Worm (Caenorhabditis elegans) whole organism, young adult: ENCODE data around the gene Y11D7A.7.
"Not testable (repeated sequence)": the region's sequence is repeated elsewhere in the genome, so short reads cannot be mapped to it uniquely, and the experiment has no call there.

ENCODE experiments used
- B0261.1 ChIP-seq: sonication (generic microtip); optimal IDR thresholded peaks from 2 replicates; lab custom pipeline; 2016; ENCODE audit warnings: mild to moderate bottlenecking, missing genetic modification characterization, moderate library complexity, missing compliant biosample characterization
- C06A6.2 ChIP-seq: fragments of 200-800 bp; sonication (Bioruptor generic); conservative IDR thresholded peaks from 2 replicates; pipeline ENCODE4 v1.3.6; 2022; ENCODE audit warnings: missing genetic modification characterization, missing compliant biosample characterization
- D2030.7 ChIP-seq: fragments of 200-800 bp; sonication (Bioruptor generic); IDR thresholded peaks from 2 replicates; pipeline ENCODE4 v1.3.6; 2022; ENCODE audit warnings: missing genetic modification reagents, missing genetic modification characterization, missing compliant biosample characterization
- F10E7.11 ChIP-seq: sonication (generic microtip); optimal IDR thresholded peaks from 2 replicates; lab custom pipeline; 2017; ENCODE audit warnings: mild to moderate bottlenecking, missing genetic modification characterization, moderate library complexity, missing compliant biosample characterization
- F39B2.1 ChIP-seq: fragments of 200-800 bp; sonication (Bioruptor generic); IDR thresholded peaks from 2 replicates; pipeline ENCODE4 v1.3.6; 2022; ENCODE audit warnings: missing genetic modification reagents, missing genetic modification characterization, missing compliant biosample characterization
- F57A8.1 ChIP-seq: fragments of 200-800 bp; sonication (Bioruptor generic); optimal IDR thresholded peaks from 2 replicates; lab custom pipeline; 2018; ENCODE audit warnings: mild to moderate bottlenecking, missing genetic modification characterization, moderate library complexity, missing compliant biosample characterization
- K12H6.12 ChIP-seq: fragments of 200-800 bp; sonication (Bioruptor generic); optimal IDR thresholded peaks from 2 replicates; lab custom pipeline; 2018; ENCODE audit warnings: mild to moderate bottlenecking, missing genetic modification characterization, missing compliant biosample characterization
- T07F8.4 ChIP-seq: sonication (generic microtip); optimal IDR thresholded peaks from 2 replicates; lab custom pipeline; 2016; ENCODE audit warnings: mild to moderate bottlenecking, missing genetic modification characterization, moderate library complexity, missing compliant biosample characterization
- T26A5.8 ChIP-seq: sonication (generic microtip); optimal IDR thresholded peaks from 2 replicates; lab custom pipeline; 2016; ENCODE audit warnings: missing genetic modification characterization, missing compliant biosample characterization
- Y53F4B.3 ChIP-seq: fragments of 200-800 bp; sonication (Bioruptor generic); IDR thresholded peaks from 2 replicates; pipeline ENCODE4 v1.3.6; 2022; ENCODE audit warnings: missing genetic modification reagents, missing genetic modification characterization, missing compliant biosample characterization
- Y53G8AR.9 ChIP-seq: fragments of 200-800 bp; sonication (Bioruptor generic); conservative IDR thresholded peaks from 2 replicates; pipeline ENCODE4 v1.3.6; 2022; ENCODE audit warnings: missing genetic modification reagents, missing genetic modification characterization, missing compliant biosample characterization
- bed-2 ChIP-seq: fragments of 200-800 bp; sonication (Bioruptor generic); IDR thresholded peaks from 2 replicates; pipeline ENCODE4 v1.3.6; 2022; ENCODE audit warnings: missing genetic modification reagents, missing genetic modification characterization, missing compliant biosample characterization
- cebp-2 ChIP-seq: fragments of 200-800 bp; sonication (Bioruptor generic); IDR thresholded peaks from 2 replicates; pipeline ENCODE4 v1.3.6; 2022; ENCODE audit warnings: missing genetic modification characterization, missing compliant biosample characterization
- ceh-91 ChIP-seq: fragments of 200-800 bp; sonication (Bioruptor generic); IDR thresholded peaks from 2 replicates; pipeline ENCODE4 v1.3.6; 2022; ENCODE audit warnings: missing genetic modification reagents, missing genetic modification characterization, missing compliant biosample characterization
- die-1 ChIP-seq: sonication (generic microtip); optimal IDR thresholded peaks from 2 replicates; lab custom pipeline; 2016; ENCODE audit warnings: missing genotype, mild to moderate bottlenecking, missing genetic modification characterization, missing compliant biosample characterization
- dpl-1 ChIP-seq: fragments of 150-350 bp; optimal IDR thresholded peaks from 2 replicates; lab custom pipeline; 2014; ENCODE audit warnings: missing biosample characterization, missing genetic modification reagents, missing genetic modification characterization
- efl-1 ChIP-seq: fragments of 150-350 bp; optimal IDR thresholded peaks from 2 replicates; lab custom pipeline; 2014; ENCODE audit warnings: missing biosample characterization, missing genetic modification reagents, missing genetic modification characterization
- egl-18 ChIP-seq: fragments of 200-800 bp; sonication (Bioruptor generic); IDR thresholded peaks from 2 replicates; pipeline ENCODE4 v1.3.6; 2022; ENCODE audit warnings: missing genetic modification reagents, missing genetic modification characterization, missing compliant biosample characterization
- egl-44 ChIP-seq: fragments of 200-800 bp; sonication (Bioruptor generic); IDR thresholded peaks from 2 replicates; pipeline ENCODE4 v1.3.6; 2022; ENCODE audit warnings: missing genetic modification reagents, missing genetic modification characterization, missing compliant biosample characterization
- egrh-3 ChIP-seq: fragments of 200-800 bp; sonication (Bioruptor generic); IDR thresholded peaks from 2 replicates; pipeline ENCODE4 v1.3.6; 2022; ENCODE audit warnings: missing genetic modification reagents, missing genetic modification characterization, missing compliant biosample characterization
- hmg-1.2 ChIP-seq: fragments of 200-800 bp; sonication (Bioruptor generic); IDR thresholded peaks from 2 replicates; pipeline ENCODE4 v1.3.6; 2022; ENCODE audit warnings: missing genetic modification reagents, missing genetic modification characterization, missing compliant biosample characterization
- lin-54 ChIP-seq: fragments of 200-800 bp; sonication (Bioruptor generic); optimal IDR thresholded peaks from 2 replicates; lab custom pipeline; 2018; ENCODE audit warnings: mild to moderate bottlenecking, missing genetic modification characterization, missing compliant biosample characterization
- madf-10 ChIP-seq: sonication (generic microtip); optimal IDR thresholded peaks from 2 replicates; lab custom pipeline; 2016; ENCODE audit warnings: mild to moderate bottlenecking, missing genetic modification characterization, missing compliant biosample characterization
- madf-6 ChIP-seq: fragments of 200-800 bp; sonication (Bioruptor generic); IDR thresholded peaks from 2 replicates; pipeline ENCODE4 v1.3.6; 2022; ENCODE audit warnings: missing genetic modification reagents, missing genetic modification characterization, missing compliant biosample characterization
- madf-8 ChIP-seq: fragments of 200-800 bp; sonication (Bioruptor generic); conservative IDR thresholded peaks from 2 replicates; pipeline ENCODE4 v1.3.6; 2022; ENCODE audit warnings: missing genetic modification reagents, missing genetic modification characterization, missing compliant biosample characterization
- mxl-1 ChIP-seq: sonication (generic microtip); optimal IDR thresholded peaks from 2 replicates; lab custom pipeline; 2016; ENCODE audit warnings: missing genetic modification characterization, missing compliant biosample characterization
- nfyb-1 ChIP-seq: fragments of 200-800 bp; sonication (Bioruptor generic); IDR thresholded peaks from 2 replicates; pipeline ENCODE4 v1.3.6; 2022; ENCODE audit warnings: missing genetic modification reagents, missing genetic modification characterization, missing compliant biosample characterization
- nhr-120 ChIP-seq: fragments of 200-800 bp; sonication (Bioruptor generic); IDR thresholded peaks from 2 replicates; pipeline ENCODE4 v1.3.6; 2022; ENCODE audit warnings: missing genetic modification characterization, missing compliant biosample characterization
- nhr-90 ChIP-seq: sonication (generic microtip); optimal IDR thresholded peaks from 2 replicates; lab custom pipeline; 2016; ENCODE audit warnings: missing genotype, mild to moderate bottlenecking, missing genetic modification characterization, missing compliant biosample characterization
- rpc-1 ChIP-seq, 2 experiments: fragments of 150-350 bp in 1 of 2; sonication (generic microtip) in 1 of 2; optimal IDR thresholded peaks; 2 replicates each; lab custom pipeline; 2014 to 2018; ENCODE audit warnings: missing biosample characterization in 1 of 2, missing genetic modification characterization in 1 of 2, missing genetic modification reagents in 1 of 2, missing genotype in 1 of 2
- snpc-1.3 ChIP-seq: sonication (generic microtip); optimal IDR thresholded peaks from 2 replicates; lab custom pipeline; 2017; ENCODE audit warnings: missing genetic modification characterization, mild to moderate bottlenecking, missing compliant biosample characterization, antibody characterized with exemption, moderate library complexity, missing genotype, missing genetic modification reagents; ENCODE audit not compliant: insufficient read depth
- snpc-3.4 ChIP-seq: sonication (generic microtip); optimal IDR thresholded peaks from 2 replicates; lab custom pipeline; 2017; ENCODE audit warnings: missing genetic modification characterization, mild to moderate bottlenecking, missing compliant biosample characterization, antibody characterized with exemption, moderate library complexity, missing genotype, missing genetic modification reagents
- tlf-1 ChIP-seq: fragments of 200-800 bp; sonication (Bioruptor generic); optimal IDR thresholded peaks from 2 replicates; lab custom pipeline; 2018; ENCODE audit warnings: mild to moderate bottlenecking, missing genetic modification characterization, missing compliant biosample characterization
- unc-130 ChIP-seq: sonication (generic microtip); optimal IDR thresholded peaks from 2 replicates; lab custom pipeline; 2016; ENCODE audit warnings: missing genetic modification reagents, missing genetic modification characterization, missing compliant biosample characterization
- zfh-2 ChIP-seq: fragments of 200-800 bp; sonication (Bioruptor generic); conservative IDR thresholded peaks from 2 replicates; pipeline ENCODE4 v1.3.6; 2022; ENCODE audit warnings: missing genetic modification reagents, missing genetic modification characterization, missing compliant biosample characterization
- ztf-26 ChIP-seq: sonication (generic microtip); optimal IDR thresholded peaks from 2 replicates; lab custom pipeline; 2017; ENCODE audit warnings: missing genetic modification characterization, missing compliant biosample characterization
- ztf-28 ChIP-seq: fragments of 200-800 bp; sonication (Bioruptor generic); IDR thresholded peaks from 2 replicates; pipeline ENCODE4 v1.3.6; 2022; ENCODE audit warnings: missing genetic modification reagents, missing genetic modification characterization, missing compliant biosample characterization
- ztf-3 ChIP-seq: fragments of 200-800 bp; sonication (Bioruptor generic); optimal IDR thresholded peaks from 2 replicates; lab custom pipeline; 2018; ENCODE audit warnings: mild to moderate bottlenecking, missing genetic modification characterization, missing compliant biosample characterization

Y11D7A.7 gene

DNA sequence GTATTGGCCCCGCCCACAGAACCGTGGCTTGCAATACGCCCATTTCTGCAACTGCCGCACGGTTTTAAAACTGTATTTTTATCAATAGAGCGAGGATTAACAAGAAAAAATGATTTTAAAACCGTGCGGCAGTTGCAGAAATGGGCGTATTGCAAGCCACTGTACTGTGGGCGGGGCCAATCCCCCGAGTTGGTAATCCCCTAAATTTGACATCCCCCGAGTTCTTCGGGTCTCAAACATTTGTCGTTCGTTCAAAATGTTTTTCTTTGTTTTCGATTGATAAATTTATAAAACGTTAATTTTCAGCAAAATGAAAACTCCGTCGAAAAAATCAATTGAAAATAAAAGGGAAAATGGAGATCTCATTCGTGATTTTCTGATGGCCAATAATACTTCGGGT, at the start of gene Y11D7A.7:
Gene Y11D7A.7, plus strand, starts transcription at position 301 of the 400 bp plus-strand sequence.
- not testable (repeated sequence) for TF ChIP-seq T26A5.8; ceh-91 (GFP tag; lab: Robert Waterston, UW); madf-10 (tag; lab: Kevin White, UChicago)
- TF ChIP-seq, all 124 proteins: peak for 0; not testable (repeated sequence) for 124

ce11 chrIV:9199939-9200202, 49.4 kb upstream of the Y11D7A.7 start, which contains the start of gene wnk-1:
Gene wnk-1 (plus strand): TSS chrIV:9200103.
- TF ChIP-seq egl-44 (no peak), F39B2.1 (GFP tag; lab: Robert Waterston, UW) (no peak), Y53F4B.3 (GFP tag; lab: Robert Waterston, UW) (no peak), ztf-28 (GFP tag; lab: Robert Waterston, UW) (no peak), hmg-1.2 (no peak), ztf-3 (GFP tag; lab: Kevin White, UChicago) (no peak)
- TF ChIP-seq, all 124 proteins: peak for 0

DNA sequence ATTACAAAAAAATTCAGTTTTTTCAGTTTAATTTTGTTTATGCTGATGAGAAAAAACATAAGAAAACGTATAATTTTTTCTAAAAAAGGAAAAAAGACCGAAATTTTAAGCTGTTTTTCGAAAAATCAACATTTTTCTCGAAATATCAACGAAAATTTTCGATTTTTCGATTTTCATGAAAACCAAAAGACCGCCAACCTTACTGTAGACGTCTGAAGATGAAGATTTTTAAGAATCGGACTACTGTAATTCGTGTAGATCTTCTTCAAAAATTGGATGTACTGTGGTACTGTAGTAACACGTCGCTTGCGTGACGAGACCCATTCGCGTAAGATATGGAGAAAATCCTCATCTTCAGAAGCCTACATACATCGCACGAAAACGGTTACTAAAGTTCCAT, 38.5 kb upstream of the Y11D7A.7 start:
- 0 out of 2 replicates have a peak, but pooled peaks have one; percentile 25 for TF ChIP-seq nfyb-1 (GFP tag; lab: Robert Waterston, UW)
- TF ChIP-seq bed-2 (GFP tag; lab: Robert Waterston, UW): no peak
- no peak for TF ChIP-seq D2030.7 (GFP tag; lab: Robert Waterston, UW)
- TF ChIP-seq Y53G8AR.9: no peak
- TF ChIP-seq B0261.1: no peak
- TF ChIP-seq F57A8.1 (GFP tag; lab: Kevin White, UChicago): no peak
- no peak for TF ChIP-seq unc-130 (GFP tag; lab: Kevin White, UChicago)

DNA sequence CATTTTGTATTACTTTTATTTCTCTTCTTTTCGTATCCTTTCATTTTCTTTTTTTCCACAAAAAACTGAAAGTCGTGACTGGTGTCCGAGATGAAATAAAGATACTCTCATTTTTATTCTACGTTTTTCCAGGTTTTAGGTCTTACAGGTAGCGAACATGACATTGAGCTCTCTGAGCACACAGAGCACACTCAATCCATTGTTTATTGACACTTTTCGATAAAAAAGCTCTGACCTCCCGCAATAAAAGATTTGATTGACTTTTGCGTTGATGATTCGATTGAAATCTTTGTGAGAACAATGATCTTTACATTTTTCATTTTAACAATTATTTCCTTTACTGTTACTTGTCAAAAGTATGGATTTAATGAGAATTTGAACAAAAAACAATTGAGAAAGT, 37.2 kb upstream of the Y11D7A.7 start, which contains the start of gene C46C2.6:
Gene C46C2.6, plus strand, starts transcription at position 301 of the 400 bp plus-strand sequence.
- TF ChIP-seq madf-10 (tag; lab: Kevin White, UChicago) (no peak), unc-130 (GFP tag; lab: Kevin White, UChicago) (no peak), dpl-1 (no peak), nhr-120 (GFP tag; lab: Robert Waterston, UW) (no peak), lin-54 (GFP tag; lab: Kevin White, UChicago) (no peak), madf-8 (no peak)
- TF ChIP-seq, all 124 proteins: peak for 0

ce11 chrIV:9214823-9215222, 34.5 kb upstream of the Y11D7A.7 start:
- TF ChIP-seq F10E7.11 (tag; lab: Kevin White, UChicago) (no peak), rpc-1 (optimal IDR thresholded peaks at IDR 0.05; lab: Kevin White, UChicago) (no peak), rpc-1 (tag; optimal IDR thresholded peaks at IDR 0.05; lab: Kevin White, UChicago) (no peak), snpc-3.4 (tag; lab: Kevin White, UChicago) (no peak), efl-1 (GFP tag; lab: Kevin White, UChicago) (no peak), snpc-1.3 (tag; lab: Kevin White, UChicago) (no peak)
- TF ChIP-seq, all 124 proteins: peak for 0

ce11 chrIV:9215824-9216223, 33.5 kb upstream of the Y11D7A.7 start:
- TF ChIP-seq nhr-90 (tag; lab: Kevin White, UChicago): no peak
- TF ChIP-seq ztf-26 (tag; lab: Kevin White, UChicago): no peak
- TF ChIP-seq die-1 (tag; lab: Kevin White, UChicago): no peak
- TF ChIP-seq T07F8.4 (tag; lab: Kevin White, UChicago): no peak
- no peak for TF ChIP-seq K12H6.12 (tag; lab: Kevin White, UChicago)
- no peak for TF ChIP-seq C06A6.2 (GFP tag; lab: Robert Waterston, UW)
- TF ChIP-seq zfh-2 (GFP tag; lab: Robert Waterston, UW): no peak
- TF ChIP-seq egl-18: no peak
- no peak for TF ChIP-seq egrh-3
- TF ChIP-seq madf-6 (GFP tag; lab: Robert Waterston, UW): no peak
- TF ChIP-seq cebp-2: no peak
- no peak for TF ChIP-seq tlf-1 (GFP tag; lab: Kevin White, UChicago)
- TF ChIP-seq mxl-1 (tag; lab: Kevin White, UChicago): no peak
- no peak for TF ChIP-seq egl-44
